Fruit fly (Drosophila melanogaster) whole organism, embryonic: ENCODE measurements around the gene TwdlF.

ENCODE experiments used
- CG10431 ChIP-seq: fragments of 200-800 bp; sonication (Bioruptor generic); optimal IDR thresholded peaks from 3 replicates; lab custom pipeline; 2018; ENCODE audit warnings: missing biosample characterization, mild to moderate bottlenecking, missing genetic modification characterization
- CG10654 ChIP-seq: fragments of 200-800 bp; sonication (Bioruptor generic); optimal IDR thresholded peaks from 2 replicates; lab custom pipeline; 2016; ENCODE audit warnings: missing biosample characterization, missing genetic modification characterization
- CG17186 ChIP-seq: fragments of 200-800 bp; sonication (Bioruptor generic); optimal IDR thresholded peaks from 3 replicates; lab custom pipeline; 2017; ENCODE audit warnings: missing biosample characterization, missing genetic modification reagents, missing genetic modification characterization
- CG17829 ChIP-seq: fragments of 200-800 bp; optimal IDR thresholded peaks from 2 replicates; lab custom pipeline; 2019; ENCODE audit warnings: missing biosample characterization, mild to moderate bottlenecking, missing genetic modification characterization, moderate library complexity
- CG2202 ChIP-seq: fragments of 200-800 bp; sonication (Bioruptor generic); optimal IDR thresholded peaks from 2 replicates; lab custom pipeline; 2018; ENCODE audit warnings: missing biosample characterization, mild to moderate bottlenecking, missing genetic modification characterization
- CG2678 ChIP-seq: fragments of 200-800 bp; sonication (Bioruptor generic); optimal IDR thresholded peaks from 3 replicates; lab custom pipeline; 2019; ENCODE audit warnings: missing biosample characterization, mild to moderate bottlenecking, missing genetic modification characterization, moderate library complexity
- CG34376 ChIP-seq: fragments of 200-800 bp; sonication (Bioruptor generic); optimal IDR thresholded peaks from 2 replicates; lab custom pipeline; 2018; ENCODE audit warnings: missing biosample characterization, mild to moderate bottlenecking, missing genetic modification characterization
- CG5245 ChIP-seq: fragments of 200-800 bp; sonication (Bioruptor generic); optimal IDR thresholded peaks from 3 replicates; lab custom pipeline; 2016; ENCODE audit warnings: missing biosample characterization, missing genetic modification characterization
- CG9437 ChIP-seq: fragments of 200-800 bp; sonication (Bioruptor generic); optimal IDR thresholded peaks from 2 replicates; lab custom pipeline; 2018; ENCODE audit warnings: missing biosample characterization, mild to moderate bottlenecking, missing genetic modification characterization
- Dref ChIP-seq: fragments of 200-800 bp; sonication (Bioruptor generic); IDR thresholded peaks from 2 replicates; pipeline ENCODE4 v1.3.6; 2022; ENCODE audit warnings: missing biosample characterization, missing genetic modification characterization
- Ets65A ChIP-seq: fragments of 200-800 bp; sonication (Bioruptor generic); peaks from one replicate; lab custom pipeline; 2016; ENCODE audit warnings: missing biosample characterization, missing genetic modification characterization
- Hr51 ChIP-seq, 2 experiments: fragments of 200-800 bp; sonication (Bioruptor generic); optimal IDR thresholded peaks; 2 replicates in 1 of 2; 3 replicates in 1 of 2; lab custom pipeline; 2016 to 2018; ENCODE audit warnings: missing biosample characterization in 2 of 2, missing genetic modification characterization in 2 of 2, mild to moderate bottlenecking in 1 of 2, moderate library complexity in 1 of 2
- PHDP ChIP-seq: fragments of 200-800 bp; sonication (Bioruptor generic); optimal IDR thresholded peaks from 3 replicates; lab custom pipeline; 2018; ENCODE audit warnings: missing biosample characterization, mild to moderate bottlenecking, missing genetic modification characterization, moderate library complexity
- ftz-f1 ChIP-seq: fragments of 200-800 bp; sonication (Bioruptor generic); optimal IDR thresholded peaks from 2 replicates; lab custom pipeline; 2016; ENCODE audit warnings: missing biosample characterization, missing genetic modification characterization
- kah ChIP-seq: fragments of 200-800 bp; sonication (Bioruptor generic); optimal IDR thresholded peaks from 2 replicates; lab custom pipeline; 2018; ENCODE audit warnings: missing biosample characterization, mild to moderate bottlenecking, missing genetic modification characterization
- lola ChIP-seq, 3 experiments: fragments of >200 bp in 2 of 3; fragments of 200-800 bp in 1 of 3; sonication (Bioruptor generic) in 1 of 3; optimal IDR thresholded peaks; 2 replicates each; lab custom pipeline; 2017 to 2019; ENCODE audit warnings: missing biosample characterization in 3 of 3, missing genetic modification characterization in 3 of 3, mild to moderate bottlenecking in 1 of 3, moderate library complexity in 1 of 3
- nom ChIP-seq: fragments of 200-800 bp; sonication (Bioruptor generic); optimal IDR thresholded peaks from 2 replicates; lab custom pipeline; 2017; ENCODE audit warnings: missing biosample characterization, missing genetic modification characterization, mild to moderate bottlenecking, moderate library complexity, missing genetic modification reagents
- onecut ChIP-seq: fragments of 200-800 bp; sonication (Bioruptor generic); IDR thresholded peaks from 2 replicates; pipeline ENCODE4 v1.3.6; 2022; ENCODE audit warnings: missing biosample characterization, missing genetic modification characterization
- repo ChIP-seq: fragments of 200-800 bp; sonication (Bioruptor generic); optimal IDR thresholded peaks from 2 replicates; lab custom pipeline; 2016; ENCODE audit warnings: missing biosample characterization, missing genetic modification characterization
- sug ChIP-seq: fragments of 200-800 bp; optimal IDR thresholded peaks from 2 replicates; lab custom pipeline; 2019; ENCODE audit warnings: missing biosample characterization, mild to moderate bottlenecking, missing genetic modification characterization, moderate library complexity
- zen ChIP-seq: fragments of 200-800 bp; sonication (Bioruptor generic); optimal IDR thresholded peaks from 3 replicates; lab custom pipeline; 2018; ENCODE audit warnings: missing biosample characterization, mild to moderate bottlenecking, missing genetic modification characterization, moderate library complexity
- zf30C ChIP-seq: fragments of 200-800 bp; sonication (Bioruptor generic); optimal IDR thresholded peaks from 3 replicates; lab custom pipeline; 2018; ENCODE audit warnings: missing biosample characterization, mild to moderate bottlenecking, missing genetic modification characterization

The TwdlF gene

DNA sequence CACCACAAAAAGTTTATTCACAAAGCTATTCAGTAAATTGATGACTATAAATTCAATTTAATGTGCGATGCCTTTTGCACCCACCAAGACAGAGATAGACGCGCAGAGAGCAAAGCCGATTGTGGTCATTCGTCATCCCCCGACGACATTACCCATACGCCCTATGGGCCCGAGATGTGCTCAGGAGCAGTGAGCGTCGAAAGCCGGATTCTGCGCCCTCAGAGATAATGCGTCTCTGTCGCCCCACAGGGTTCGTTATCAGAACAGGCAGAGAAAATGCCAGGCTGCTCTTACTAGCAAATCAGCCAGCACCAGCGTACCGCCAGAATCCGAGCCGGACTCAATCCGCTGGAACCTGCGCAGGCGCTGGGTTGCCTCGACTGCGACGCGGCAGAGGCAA lies 44.5 kb downstream of the TwdlF start (continued):
- no peak for TF ChIP-seq lola (GFP tag; optimal IDR thresholded peaks at IDR 0.05; lab: Kevin White, UChicago)
- TF ChIP-seq CG10654 (GFP tag; lab: Kevin White, UChicago) = no peak
- no peak for TF ChIP-seq kah
- TF ChIP-seq PHDP = no peak
- no peak for TF ChIP-seq CG2202 (tag; lab: Kevin White, UChicago)
- peak; percentile 9 for TF ChIP-seq CG34376 (GFP tag; lab: Kevin White, UChicago)
- no peak for TF ChIP-seq CG5245 (GFP tag; lab: Kevin White, UChicago)
- no peak for TF ChIP-seq CG17186 (GFP tag; lab: Kevin White, UChicago)
- TF ChIP-seq zen (tag; lab: Kevin White, UChicago) = no peak
- TF ChIP-seq Hr51 (GFP tag; optimal IDR thresholded peaks at IDR 0.05; lab: Kevin White, UChicago) = no peak
- no peak for TF ChIP-seq ftz-f1 (GFP tag; lab: Kevin White, UChicago)
- TF ChIP-seq sug = peak; percentile 69

dm6 chr3R:4292185-4292584 lies 45.4 kb downstream of the TwdlF start:
- TF ChIP-seq nom (GFP tag; lab: Kevin White, UChicago) (no peak), CG34376 (GFP tag; lab: Kevin White, UChicago) (no peak), CG9437 (peak; percentile 58), CG17829 (tag; lab: Kevin White, UChicago) (no peak), onecut (GFP tag; lab: Robert Waterston, UW) (peak; percentile 94), zf30C (no peak), CG2678 (tag; lab: Kevin White, UChicago) (no peak), Ets65A (GFP tag; lab: Kevin White, UChicago) (peak; percentile 71), CG10431 (GFP tag; lab: Kevin White, UChicago) (peak; percentile 43), Dref (GFP tag; lab: Robert Waterston, UW) (no peak)
- TF ChIP-seq, all 482 proteins: peak for 4

- no peak for TF ChIP-seq repo (GFP tag; lab: Kevin White, UChicago)
- TF ChIP-seq CG34376 (GFP tag; lab: Kevin White, UChicago) = peak; percentile 70
- peak; percentile 57 for TF ChIP-seq sug
Observed at dm6 chr3R:4294689-4295088, 47.9 kb downstream of the TwdlF start, which contains the start of gene Nepl11. TSS of gene Nepl11 (minus strand) at chr3R:4294840.
